Worm (Caenorhabditis elegans) whole organism, young adult: ENCODE data around the gene srg-51.
A peak's percentile ranks its signal among the peaks of the same experiment; 100 is the strongest.

Experiments
- C06A6.2 ChIP-seq: fragments of 200-800 bp; sonication (Bioruptor generic); conservative IDR thresholded peaks from 2 replicates; pipeline ENCODE4 v1.3.6; 2022; ENCODE audit warnings: missing genetic modification characterization, missing compliant biosample characterization
- C17E4.6 ChIP-seq: fragments of 200-800 bp; sonication (Bioruptor generic); IDR thresholded peaks from 2 replicates; pipeline ENCODE4 v1.3.6; 2022; ENCODE audit warnings: missing genetic modification reagents, missing genetic modification characterization, missing compliant biosample characterization
- F39B2.1 ChIP-seq: fragments of 200-800 bp; sonication (Bioruptor generic); IDR thresholded peaks from 2 replicates; pipeline ENCODE4 v1.3.6; 2022; ENCODE audit warnings: missing genetic modification reagents, missing genetic modification characterization, missing compliant biosample characterization
- F57A8.1 ChIP-seq: fragments of 200-800 bp; sonication (Bioruptor generic); optimal IDR thresholded peaks from 2 replicates; lab custom pipeline; 2018; ENCODE audit warnings: mild to moderate bottlenecking, missing genetic modification characterization, moderate library complexity, missing compliant biosample characterization
- F57C9.4 ChIP-seq: sonication (generic microtip); optimal IDR thresholded peaks from 2 replicates; lab custom pipeline; 2017; ENCODE audit warnings: mild to moderate bottlenecking, missing genetic modification characterization, missing compliant biosample characterization
- Y53G8AR.9 ChIP-seq: fragments of 200-800 bp; sonication (Bioruptor generic); conservative IDR thresholded peaks from 2 replicates; pipeline ENCODE4 v1.3.6; 2022; ENCODE audit warnings: missing genetic modification reagents, missing genetic modification characterization, missing compliant biosample characterization
- Y56A3A.18 ChIP-seq: fragments of 200-800 bp; sonication (Bioruptor generic); IDR thresholded peaks from 2 replicates; pipeline ENCODE4 v1.3.6; 2022; ENCODE audit warnings: missing genetic modification reagents, missing genetic modification characterization, missing compliant biosample characterization
- aptf-2 ChIP-seq: fragments of 200-800 bp; sonication (Bioruptor generic); conservative IDR thresholded peaks from 2 replicates; pipeline ENCODE4 v1.3.6; 2022; ENCODE audit warnings: missing genetic modification reagents, missing genetic modification characterization, missing compliant biosample characterization
- attf-6 ChIP-seq: fragments of 200-800 bp; sonication (Bioruptor generic); IDR thresholded peaks from 2 replicates; pipeline ENCODE4 v1.3.6; 2022; ENCODE audit warnings: missing genetic modification reagents, missing genetic modification characterization, missing compliant biosample characterization
- ccch-3 ChIP-seq: fragments of 200-800 bp; sonication (Bioruptor generic); optimal IDR thresholded peaks from 2 replicates; lab custom pipeline; 2018; ENCODE audit warnings: mild to moderate bottlenecking, missing genetic modification characterization, missing compliant biosample characterization
- ceh-27 ChIP-seq: fragments of 200-800 bp; sonication (Bioruptor generic); optimal IDR thresholded peaks from 2 replicates; lab custom pipeline; 2018; ENCODE audit warnings: mild to moderate bottlenecking, missing genetic modification characterization, moderate library complexity, missing compliant biosample characterization
- ceh-79 ChIP-seq: sonication (generic microtip); optimal IDR thresholded peaks from 2 replicates; lab custom pipeline; 2017; ENCODE audit warnings: mild to moderate bottlenecking, missing genetic modification characterization, missing compliant biosample characterization
- chd-7 ChIP-seq: sonication (generic microtip); optimal IDR thresholded peaks from 2 replicates; lab custom pipeline; 2016; ENCODE audit warnings: mild to moderate bottlenecking, missing genetic modification characterization, moderate library complexity, missing compliant biosample characterization
- die-1 ChIP-seq: sonication (generic microtip); optimal IDR thresholded peaks from 2 replicates; lab custom pipeline; 2016; ENCODE audit warnings: missing genotype, mild to moderate bottlenecking, missing genetic modification characterization, missing compliant biosample characterization
- ekl-4 ChIP-seq: fragments of 200-800 bp; sonication (Bioruptor generic); IDR thresholded peaks from 2 replicates; pipeline ENCODE4 v1.3.6; 2022; ENCODE audit warnings: missing genetic modification reagents, missing genetic modification characterization, missing compliant biosample characterization
- hmg-1.2 ChIP-seq: fragments of 200-800 bp; sonication (Bioruptor generic); IDR thresholded peaks from 2 replicates; pipeline ENCODE4 v1.3.6; 2022; ENCODE audit warnings: missing genetic modification reagents, missing genetic modification characterization, missing compliant biosample characterization
- hmg-20 ChIP-seq: fragments of 200-800 bp; sonication (Bioruptor generic); IDR thresholded peaks from 2 replicates; pipeline ENCODE4 v1.3.6; 2022; ENCODE audit warnings: missing genetic modification reagents, missing genetic modification characterization, missing compliant biosample characterization
- hsf-1 ChIP-seq: fragments of 200-800 bp; sonication (Bioruptor generic); IDR thresholded peaks from 2 replicates; pipeline ENCODE4 v1.3.6; 2022; ENCODE audit warnings: missing genetic modification reagents, missing genetic modification characterization, missing compliant biosample characterization
- lag-1 ChIP-seq: fragments of 200-800 bp; sonication (Bioruptor generic); IDR thresholded peaks from 2 replicates; pipeline ENCODE4 v1.3.6; 2022; ENCODE audit warnings: missing genetic modification reagents, missing genetic modification characterization, missing compliant biosample characterization
- let-607 ChIP-seq, 2 experiments: fragments of 200-800 bp in 1 of 2; sonication (Bioruptor generic) in 1 of 2; sonication (generic microtip) in 1 of 2; optimal IDR thresholded peaks; 2 replicates each; lab custom pipeline; 2016 to 2018; ENCODE audit warnings: mild to moderate bottlenecking in 2 of 2, missing compliant biosample characterization in 2 of 2, missing genetic modification characterization in 2 of 2, moderate library complexity in 2 of 2, missing genotype in 1 of 2
- lin-26 ChIP-seq: fragments of 200-800 bp; sonication (Bioruptor generic); IDR thresholded peaks from 2 replicates; pipeline ENCODE4 v1.3.6; 2022; ENCODE audit warnings: missing genetic modification reagents, missing genetic modification characterization, missing compliant biosample characterization
- madf-3 ChIP-seq: fragments of 200-800 bp; sonication (Bioruptor generic); IDR thresholded peaks from 2 replicates; pipeline ENCODE4 v1.3.6; 2022; ENCODE audit warnings: missing genetic modification reagents, missing genetic modification characterization, missing compliant biosample characterization
- mcd-1 ChIP-seq: fragments of 200-800 bp; sonication (Bioruptor generic); IDR thresholded peaks from 2 replicates; pipeline ENCODE4 v1.3.6; 2022; ENCODE audit warnings: missing genetic modification reagents, missing genetic modification characterization, missing compliant biosample characterization
- mel-28 ChIP-seq: sonication (generic microtip); optimal IDR thresholded peaks from 2 replicates; lab custom pipeline; 2016; ENCODE audit warnings: borderline replicate concordance, mild to moderate bottlenecking, missing genetic modification characterization, missing compliant biosample characterization
- mxl-1 ChIP-seq: sonication (generic microtip); optimal IDR thresholded peaks from 2 replicates; lab custom pipeline; 2016; ENCODE audit warnings: missing genetic modification characterization, missing compliant biosample characterization
- pbrm-1 ChIP-seq: fragments of 200-800 bp; sonication (Bioruptor generic); IDR thresholded peaks from 2 replicates; pipeline ENCODE4 v1.3.6; 2022; ENCODE audit warnings: missing genetic modification reagents, missing genetic modification characterization, missing compliant biosample characterization
- rpc-1 ChIP-seq, 2 experiments: fragments of 150-350 bp in 1 of 2; sonication (generic microtip) in 1 of 2; optimal IDR thresholded peaks; 2 replicates each; lab custom pipeline; 2014 to 2018; ENCODE audit warnings: missing biosample characterization in 1 of 2, missing genetic modification characterization in 1 of 2, missing genetic modification reagents in 1 of 2, missing genotype in 1 of 2
- sea-2 ChIP-seq: fragments of 200-800 bp; sonication (Bioruptor generic); IDR thresholded peaks from 2 replicates; pipeline ENCODE4 v1.3.6; 2022; ENCODE audit warnings: missing genetic modification characterization, missing compliant biosample characterization
- snpc-4 ChIP-seq, 5 experiments: fragments of 150-350 bp in 1 of 5; sonication (generic microtip) in 4 of 5; optimal IDR thresholded peaks; 2 replicates each; lab custom pipeline; 2014 to 2018; ENCODE audit warnings: missing genetic modification characterization in 5 of 5, missing biosample characterization in 3 of 5, antibody characterized with exemption in 2 of 5, mild to moderate bottlenecking in 2 of 5, missing compliant biosample characterization in 2 of 5, missing genotype in 2 of 5, moderate library complexity in 2 of 5, missing genetic modification reagents in 1 of 5
- tbp1 ChIP-seq: fragments of 200-800 bp; sonication (Bioruptor generic); optimal IDR thresholded peaks from 2 replicates; lab custom pipeline; 2018; ENCODE audit warnings: mild to moderate bottlenecking, missing genetic modification characterization, missing compliant biosample characterization
- unc-130 ChIP-seq: sonication (generic microtip); optimal IDR thresholded peaks from 2 replicates; lab custom pipeline; 2016; ENCODE audit warnings: missing genetic modification reagents, missing genetic modification characterization, missing compliant biosample characterization
- ztf-22 ChIP-seq: fragments of 200-800 bp; sonication (Bioruptor generic); optimal IDR thresholded peaks from 2 replicates; lab custom pipeline; 2018; ENCODE audit warnings: mild to moderate bottlenecking, missing genetic modification characterization, moderate library complexity, missing compliant biosample characterization
- ztf-28 ChIP-seq: fragments of 200-800 bp; sonication (Bioruptor generic); IDR thresholded peaks from 2 replicates; pipeline ENCODE4 v1.3.6; 2022; ENCODE audit warnings: missing genetic modification reagents, missing genetic modification characterization, missing compliant biosample characterization

The srg-51 gene

DNA sequence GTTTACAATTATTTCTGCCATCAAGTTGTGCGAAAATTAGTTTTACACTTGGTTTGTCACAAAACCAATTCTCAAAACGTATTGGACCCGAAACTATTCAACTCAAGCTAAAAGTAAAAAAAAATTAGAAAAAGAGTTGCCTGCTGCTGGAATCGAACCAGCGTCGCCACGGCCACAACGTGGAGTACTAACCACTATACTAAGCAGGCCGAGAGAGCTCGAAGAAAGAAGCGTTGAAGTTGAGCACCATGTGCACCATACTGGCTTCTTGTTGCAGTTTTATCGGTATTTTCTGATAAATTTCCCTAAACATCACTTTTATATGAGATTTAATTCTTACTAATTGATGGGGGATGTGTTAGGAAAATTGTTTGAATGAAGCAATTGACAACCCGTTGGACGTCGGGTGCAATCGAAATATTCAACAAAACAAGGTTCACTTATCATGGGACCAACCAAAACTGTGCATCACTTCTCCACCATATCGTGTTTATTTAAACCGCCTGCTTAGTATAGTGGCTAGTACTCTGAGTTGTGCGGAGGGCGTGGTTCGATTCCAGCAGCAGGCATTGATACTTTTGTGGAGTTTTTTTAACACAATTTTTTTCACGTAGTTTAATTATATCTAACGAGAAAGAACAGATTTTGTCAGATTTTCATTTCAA, 46.9 kb upstream of the srg-51 start (continued):
- TF ChIP-seq snpc-4 (GFP tag; optimal IDR thresholded peaks at IDR 0.05; lab: Kevin White, UChicago), result peak; percentile 81
- TF ChIP-seq snpc-4 (tag; optimal IDR thresholded peaks at IDR 0.05; lab: Kevin White, UChicago), result peak in 3 of 4 experiments; percentile 90 to 96 (median 92)
- TF ChIP-seq pbrm-1 (GFP tag; lab: Robert Waterston, UW), result 0 out of 2 replicates have a peak, but pooled peaks have one; percentile 7
- no peak for TF ChIP-seq C17E4.6
- TF ChIP-seq sea-2 (GFP tag; lab: Robert Waterston, UW), result no peak
- TF ChIP-seq hmg-20 (GFP tag; lab: Robert Waterston, UW), result no peak
- TF ChIP-seq F39B2.1 (GFP tag; lab: Robert Waterston, UW), result no peak
- peak; percentile 61 for TF ChIP-seq rpc-1 (optimal IDR thresholded peaks at IDR 0.05; lab: Kevin White, UChicago)
- TF ChIP-seq rpc-1 (tag; optimal IDR thresholded peaks at IDR 0.05; lab: Kevin White, UChicago), result peak; percentile 77
- peak; percentile 56 for TF ChIP-seq lin-26
- TF ChIP-seq hmg-1.2 (GFP tag; lab: Robert Waterston, UW), result peak; percentile 55; the same call in 1 of the 2 replicates
- TF ChIP-seq C06A6.2 (GFP tag; lab: Robert Waterston, UW), result no peak
- no peak for TF ChIP-seq ekl-4 (GFP tag; lab: Robert Waterston, UW)
- no peak for TF ChIP-seq let-607 (tag; optimal IDR thresholded peaks at IDR 0.05; lab: Kevin White, UChicago)
- no peak for TF ChIP-seq madf-3
- TF ChIP-seq unc-130 (GFP tag; lab: Kevin White, UChicago), result no peak
- TF ChIP-seq mel-28 (tag; lab: Kevin White, UChicago), result no peak
- TF ChIP-seq F57C9.4 (tag; lab: Kevin White, UChicago), result no peak

- peak; percentile 72 for TF ChIP-seq attf-6 (GFP tag; lab: Robert Waterston, UW)
These were observed 43.3 kb upstream of the srg-51 start for ce11 chrIV:15184065-15184464.

DNA sequence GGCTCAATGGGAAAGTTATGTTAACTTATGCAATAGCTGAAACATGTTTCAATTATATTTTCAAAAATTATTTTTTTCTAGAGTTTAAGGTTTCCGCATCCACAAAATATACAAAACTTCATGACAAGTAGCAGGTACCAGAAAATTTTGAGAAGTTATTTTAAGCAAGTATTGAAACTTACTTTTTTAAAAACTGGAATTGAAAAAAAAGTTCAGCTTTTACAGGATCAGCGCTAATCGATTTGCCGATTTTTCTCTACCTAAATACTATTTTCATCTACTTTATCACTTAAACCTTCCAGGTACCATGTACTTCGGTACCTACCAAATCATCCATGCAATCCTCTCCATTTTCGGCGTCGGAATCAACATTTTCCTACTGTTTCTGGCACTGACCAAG, 38.9 kb upstream of the srg-51 start, which contains the start of gene srd-23:
TSS of gene srd-23 (plus strand) at position 301 of the 400 bp plus-strand sequence.
- TF ChIP-seq ztf-22 (GFP tag; lab: Kevin White, UChicago), result no peak
- no peak for TF ChIP-seq ztf-28 (GFP tag; lab: Robert Waterston, UW)
- no peak for TF ChIP-seq lag-1
- no peak for TF ChIP-seq Y56A3A.18 (GFP tag; lab: Robert Waterston, UW)
- no peak for TF ChIP-seq chd-7
- TF ChIP-seq die-1 (tag; lab: Kevin White, UChicago), result no peak
- no peak for TF ChIP-seq mel-28 (tag; lab: Kevin White, UChicago)
- no peak for TF ChIP-seq mxl-1 (tag; lab: Kevin White, UChicago)
- no peak for TF ChIP-seq attf-6 (GFP tag; lab: Robert Waterston, UW)
- no peak for TF ChIP-seq snpc-4 (GFP tag; optimal IDR thresholded peaks at IDR 0.05; lab: Kevin White, UChicago)
- TF ChIP-seq snpc-4 (tag; optimal IDR thresholded peaks at IDR 0.05; lab: Kevin White, UChicago), result no peak
- TF ChIP-seq tbp1 (GFP tag; lab: Kevin White, UChicago), result no peak
- no peak for TF ChIP-seq F57A8.1 (GFP tag; lab: Kevin White, UChicago)
- no peak for TF ChIP-seq ceh-79 (tag; lab: Kevin White, UChicago)
- no peak for TF ChIP-seq ceh-27 (GFP tag; lab: Kevin White, UChicago)

DNA sequence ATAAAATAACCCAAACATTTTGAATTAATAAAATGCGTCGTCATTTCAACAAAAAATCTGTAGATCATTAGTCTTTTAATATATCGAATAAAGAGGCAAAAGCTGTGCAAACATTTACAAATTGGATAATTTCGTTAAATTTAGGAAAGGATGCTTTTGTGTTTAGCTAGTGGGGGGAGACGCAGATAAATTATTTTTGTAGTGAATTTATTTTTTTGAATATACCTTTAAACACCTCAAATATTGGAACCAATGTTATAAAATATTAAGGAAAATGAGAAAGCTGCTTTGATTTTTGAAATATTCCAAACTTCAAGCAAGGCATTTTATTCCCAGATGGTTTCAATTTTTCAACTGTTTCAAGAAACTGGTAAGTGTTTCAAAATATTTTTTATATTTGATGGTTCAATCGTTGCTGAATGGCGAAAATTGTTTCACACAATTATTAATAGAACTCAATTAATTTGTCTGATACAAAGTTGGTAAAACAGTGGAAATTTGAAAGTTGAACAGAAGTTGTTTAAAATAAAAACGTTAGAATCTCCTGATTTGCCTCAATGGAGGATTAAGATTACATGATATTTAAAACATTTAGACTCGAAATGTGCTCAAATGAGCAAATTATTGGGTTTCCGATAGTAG, 34.9 kb upstream of the srg-51 start, which contains the start of gene Y40H7A.4:
TSS of gene Y40H7A.4 (minus strand) at position 51 of the 642 bp plus-strand sequence.
- TF ChIP-seq Y53G8AR.9, result no peak
- TF ChIP-seq hsf-1 (GFP tag; lab: Robert Waterston, UW), result no peak
- TF ChIP-seq attf-6 (GFP tag; lab: Robert Waterston, UW), result peak; percentile 69; the same call in 1 of the 2 replicates
- TF ChIP-seq ccch-3 (GFP tag; lab: Kevin White, UChicago), result no peak
- no peak for TF ChIP-seq aptf-2 (GFP tag; lab: Robert Waterston, UW)
- no peak for TF ChIP-seq die-1 (tag; lab: Kevin White, UChicago)
- TF ChIP-seq mcd-1 (GFP tag; lab: Robert Waterston, UW), result no peak
- no peak for TF ChIP-seq snpc-4 (GFP tag; optimal IDR thresholded peaks at IDR 0.05; lab: Kevin White, UChicago)
- TF ChIP-seq snpc-4 (tag; optimal IDR thresholded peaks at IDR 0.05; lab: Kevin White, UChicago), result peak in 2 of 4 experiments; percentile 27 to 32
